Fruit fly (Drosophila melanogaster): ENCODE measurements around the gene slp2.
A peak's percentile ranks its signal among the peaks of the same experiment; 100 is the strongest.

The slp2 gene

DNA sequence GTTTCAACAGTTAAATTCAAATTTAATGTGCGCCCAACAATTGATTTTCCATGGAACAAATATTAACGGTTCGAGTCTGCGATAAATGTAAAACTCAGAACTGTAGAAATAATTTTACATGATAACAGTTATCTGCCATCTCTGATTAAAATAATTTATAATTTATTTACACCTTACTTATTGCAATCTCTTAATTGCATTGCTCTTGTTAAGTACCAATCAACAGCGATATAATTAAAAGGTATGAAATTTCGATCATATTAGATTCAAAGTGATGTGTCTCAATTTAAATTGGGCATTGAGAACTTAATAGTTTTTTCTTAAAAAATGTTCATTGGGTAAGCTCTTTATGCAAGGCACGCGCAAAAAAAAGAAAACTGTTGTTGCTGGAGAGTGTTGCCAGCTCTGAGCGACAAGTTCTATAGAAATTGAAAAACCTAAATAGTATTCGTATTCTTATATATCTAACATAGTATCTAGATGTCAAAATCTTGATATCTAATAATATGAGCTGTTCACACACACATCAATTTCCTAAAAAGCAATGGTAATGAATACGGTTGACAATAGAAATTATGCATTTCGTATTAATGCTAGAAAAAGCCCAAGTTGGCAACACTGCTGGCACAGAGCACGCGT, 33.7 kb upstream of the slp2 start (continued):
- TF ChIP-seq PHDP (tag; optimal IDR thresholded peaks at IDR 0.05) (peak; percentile 43), Xbp1 (GFP tag; optimal IDR thresholded peaks at IDR 0.05) (peak; percentile 70), Chrac-16 (GFP tag; optimal IDR thresholded peaks at IDR 0.05) (peak; percentile 30), CG18764 (GFP tag; optimal IDR thresholded peaks at IDR 0.05) (peak; percentile 29), sens (GFP tag) (peak; percentile 91), CG4730 (GFP tag; IDR thresholded peaks at IDR 0.05) (peak; percentile 47; the same call in 1 of the 2 replicates), CG6272 (GFP tag; IDR thresholded peaks at IDR 0.05) (peak; percentile 45; the same call in 1 of the 2 replicates), CG9727 (GFP tag; optimal IDR thresholded peaks at IDR 0.05) (peak; percentile 54), CG17829 (tag; optimal IDR thresholded peaks at IDR 0.05) (peak; percentile 73), CG12236 (GFP tag; optimal IDR thresholded peaks at IDR 0.05) (no peak), fu2 (GFP tag; optimal IDR thresholded peaks at IDR 0.05) (peak; percentile 49), CG10654 (GFP tag; optimal IDR thresholded peaks at IDR 0.05) (peak; percentile 38), Poxn (GFP tag; IDR thresholded peaks at IDR 0.05) (no peak), CG16813 (GFP tag; IDR thresholded peaks at IDR 0.05; ENCODE audit: partially characterized antibody) (no peak), luna (GFP tag; optimal IDR thresholded peaks at IDR 0.05) (no peak), Hr3 (GFP tag; optimal IDR thresholded peaks at IDR 0.05) (peak; percentile 74), CG12744 (GFP tag; optimal IDR thresholded peaks at IDR 0.05) (peak; percentile 51), CG10267 (tag; optimal IDR thresholded peaks at IDR 0.05) (peak; percentile 61), CG10366 (GFP tag; IDR thresholded peaks at IDR 0.05) (peak; percentile 61), ab (GFP tag; optimal IDR thresholded peaks at IDR 0.05) (no peak), Neu2 (GFP tag; optimal IDR thresholded peaks at IDR 0.05; ENCODE audit: borderline replicate concordance) (no peak), bbx (GFP tag; IDR thresholded peaks at IDR 0.05; ENCODE audit: partially characterized antibody) (no peak), odd (GFP tag; optimal IDR thresholded peaks at IDR 0.05) (no peak), CG34422 (GFP tag; IDR thresholded peaks at IDR 0.05) (0 out of 3 replicates have a peak, but pooled peaks have one; percentile 43), CG10209 (GFP tag; optimal IDR thresholded peaks at IDR 0.05) (peak; percentile 62), Optix (GFP tag; IDR thresholded peaks at IDR 0.05) (no peak), Hsf (GFP tag; optimal IDR thresholded peaks at IDR 0.05) (peak; percentile 62), CG2120 (GFP tag; optimal IDR thresholded peaks at IDR 0.05) (peak; percentile 89), CG12942 (GFP tag; optimal IDR thresholded peaks at IDR 0.05) (peak; percentile 34), CG17359 (tag; optimal IDR thresholded peaks at IDR 0.05) (peak; percentile 80), CG15514 (GFP tag; optimal IDR thresholded peaks at IDR 0.05) (peak; percentile 54), cato (GFP tag; optimal IDR thresholded peaks at IDR 0.05; ENCODE audit: borderline replicate concordance) (peak; percentile 44), CG12155 (GFP tag; optimal IDR thresholded peaks at IDR 0.05) (peak; percentile 40), CG3726 (GFP tag; IDR thresholded peaks at IDR 0.05) (0 out of 3 replicates have a peak, but pooled peaks have one; percentile 19), Max (GFP tag; optimal IDR thresholded peaks at IDR 0.05) (peak; percentile 63), Atf6 (GFP tag; IDR thresholded peaks at IDR 0.05) (peak; percentile 75), rib (GFP tag; IDR thresholded peaks at IDR 0.05) (no peak), CG11696 (GFP tag; IDR thresholded peaks at IDR 0.05) (peak; percentile 67), D19A (tag; optimal IDR thresholded peaks at IDR 0.05) (peak; percentile 64), CG6791 (GFP tag; IDR thresholded peaks at IDR 0.05; ENCODE audit: partially characterized antibody) (no peak), insv (GFP tag; optimal IDR thresholded peaks at IDR 0.05) (peak in 1 of 2 experiments; percentile 32), CG7745 (tag; optimal IDR thresholded peaks at IDR 0.05) (no peak), CG14965 (GFP tag; optimal IDR thresholded peaks at IDR 0.05; ENCODE audit: borderline replicate concordance) (no peak), pb (GFP tag; optimal IDR thresholded peaks at IDR 0.05) (no peak), HmgZ (tag; optimal IDR thresholded peaks at IDR 0.05) (peak; percentile 81), CG13287 (GFP tag; IDR thresholded peaks at IDR 0.05; ENCODE audit: partially characterized antibody) (peak; percentile 37), CG5953 (GFP tag; IDR thresholded peaks at IDR 0.05) (0 out of 2 replicates have a peak, but pooled peaks have one; percentile 35), CG11247 (GFP tag; IDR thresholded peaks at IDR 0.05) (peak; percentile 61), gcm (GFP tag; optimal IDR thresholded peaks at IDR 0.05) (no peak)
